Worm (Caenorhabditis elegans): ENCODE results near the gene Y49E10.29.
A peak's percentile ranks its signal among the peaks of the same experiment; 100 is the strongest.

Y49E10.29 gene

DNA sequence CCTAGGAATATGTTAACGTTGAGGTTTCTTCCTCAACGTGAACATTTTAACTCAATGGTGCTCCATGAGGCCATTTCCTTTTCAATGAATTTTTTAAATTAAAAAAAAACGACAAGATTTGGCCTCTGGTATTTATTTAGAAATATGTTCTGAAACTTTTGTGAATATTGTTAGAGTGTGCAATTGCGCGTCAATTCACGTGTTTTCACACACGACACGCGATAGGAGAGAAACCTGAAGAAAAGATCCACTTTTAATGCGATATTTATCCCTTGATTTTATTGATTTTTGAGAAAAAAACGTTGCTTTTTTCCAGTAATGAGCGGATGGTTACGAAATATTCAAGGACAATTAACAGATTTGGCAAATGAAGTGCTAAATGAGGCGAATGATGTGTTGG is 30.3 kb downstream of the Y49E10.29 start, which contains the start of gene sql-1 (continued):
- no peak for TF ChIP-seq let-607 (tag; optimal IDR thresholded peaks at IDR 0.05)
- no peak for TF ChIP-seq F55B11.4 (tag; optimal IDR thresholded peaks at IDR 0.05; ENCODE audit: borderline replicate concordance, insufficient read depth)
- peak; percentile 35 for TF ChIP-seq tbp1 (GFP tag; optimal IDR thresholded peaks at IDR 0.05)
- TF ChIP-seq sdz-38 (tag; optimal IDR thresholded peaks at IDR 0.05): no peak
- TF ChIP-seq ztf-3 (GFP tag; optimal IDR thresholded peaks at IDR 0.05): no peak

ce11 chrIII:12510505-12510904 is 41.5 kb downstream of the Y49E10.29 start:
- TF ChIP-seq F52B5.7 (tag; optimal IDR thresholded peaks at IDR 0.05) (no peak), ztf-3 (GFP tag; optimal IDR thresholded peaks at IDR 0.05) (no peak), rpc-1 (optimal IDR thresholded peaks at IDR 0.05) (no peak), rpc-1 (tag; optimal IDR thresholded peaks at IDR 0.05) (no peak), cebp-2 (GFP tag; IDR thresholded peaks at IDR 0.05) (no peak), ztf-22 (GFP tag; optimal IDR thresholded peaks at IDR 0.05) (no peak), gei-17 (GFP tag; optimal IDR thresholded peaks at IDR 0.05) (no peak), repo-1 (tag; optimal IDR thresholded peaks at IDR 0.05) (no peak), lin-54 (GFP tag; optimal IDR thresholded peaks at IDR 0.05) (no peak), egrh-3 (GFP tag; IDR thresholded peaks at IDR 0.05) (no peak), pbrm-1 (GFP tag; IDR thresholded peaks at IDR 0.05) (no peak), hlh-26 (GFP tag; conservative IDR thresholded peaks at IDR 0.05) (no peak)

- TF ChIP-seq dpl-1 (GFP tag; optimal IDR thresholded peaks at IDR 0.05): no peak
- TF ChIP-seq K12H6.12 (tag; optimal IDR thresholded peaks at IDR 0.05): no peak
- TF ChIP-seq Y67H2A.10 (GFP tag; conservative IDR thresholded peaks at IDR 0.05): no peak
- no peak for TF ChIP-seq lir-1 (GFP tag; conservative IDR thresholded peaks at IDR 0.05)
These were observed 48.7 kb downstream of the Y49E10.29 start for ce11 chrIII:12517674-12518073.
